Worm (Caenorhabditis elegans) whole organism, late embryonic: ENCODE results near the gene C17H11.4.
A peak's percentile ranks its signal among the peaks of the same experiment; 100 is the strongest.

Source experiments
- C08G9.2 ChIP-seq: sonication (generic microtip); optimal IDR thresholded peaks from 2 replicates; lab custom pipeline; 2016; ENCODE audit warnings: mild to moderate bottlenecking, missing genetic modification characterization, moderate library complexity, missing compliant biosample characterization
- ceh-2 ChIP-seq: sonication (generic microtip); optimal IDR thresholded peaks from 2 replicates; lab custom pipeline; 2016; ENCODE audit warnings: missing genotype, missing genetic modification characterization, missing compliant biosample characterization
- che-1 ChIP-seq: sonication (generic microtip); optimal IDR thresholded peaks from 2 replicates; lab custom pipeline; 2016; ENCODE audit warnings: mild to moderate bottlenecking, missing genetic modification characterization, missing compliant biosample characterization
- hlh-30 ChIP-seq: sonication (generic microtip); optimal IDR thresholded peaks from 2 replicates; lab custom pipeline; 2017; ENCODE audit warnings: antibody characterized with exemption, missing genetic modification characterization, missing compliant biosample characterization; ENCODE audit not compliant: insufficient read depth
- nfya-1 ChIP-seq: sonication (generic microtip); optimal IDR thresholded peaks from 2 replicates; lab custom pipeline; 2017; ENCODE audit warnings: missing genetic modification characterization, mild to moderate bottlenecking, missing compliant biosample characterization, antibody characterized with exemption, moderate library complexity
- pqm-1 ChIP-seq: sonication (generic microtip); optimal IDR thresholded peaks from 2 replicates; lab custom pipeline; 2016; ENCODE audit warnings: missing genetic modification characterization, missing compliant biosample characterization
- sdc-2 ChIP-seq: sonication (generic microtip); optimal IDR thresholded peaks from 2 replicates; lab custom pipeline; 2016; ENCODE audit warnings: missing genotype, missing genetic modification characterization, missing compliant biosample characterization
- tbx-2 ChIP-seq: sonication (generic microtip); optimal IDR thresholded peaks from 2 replicates; lab custom pipeline; 2016; ENCODE audit warnings: missing genetic modification characterization, missing compliant biosample characterization
- ttx-3 ChIP-seq: sonication (generic microtip); optimal IDR thresholded peaks from 2 replicates; lab custom pipeline; 2016; ENCODE audit warnings: missing genetic modification reagents, missing genetic modification characterization, missing compliant biosample characterization
- zip-5 ChIP-seq: sonication (generic microtip); optimal IDR thresholded peaks from 2 replicates; lab custom pipeline; 2016; ENCODE audit warnings: missing genetic modification characterization, missing compliant biosample characterization

DNA sequence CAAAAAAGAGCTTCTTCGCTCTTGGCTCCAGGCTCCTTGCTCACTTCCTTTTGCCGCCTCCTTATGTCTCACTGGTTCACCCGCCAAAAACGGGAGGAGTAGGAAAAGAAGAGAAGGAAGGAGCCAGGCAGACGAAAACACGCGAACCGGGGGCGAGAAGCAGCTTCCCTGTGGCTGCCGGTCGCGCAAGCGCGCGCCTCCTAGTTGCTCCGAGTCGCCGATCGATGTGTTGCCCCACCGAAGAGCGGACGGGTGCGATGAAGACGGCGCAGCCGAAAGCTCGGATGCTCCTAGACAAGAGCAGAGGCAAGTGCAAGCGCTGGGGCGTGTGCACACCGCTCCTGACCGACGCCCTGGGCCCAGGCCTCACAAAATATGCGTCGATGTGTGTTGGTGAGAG, 17.9 kb downstream of the C17H11.4 start:
- peak; percentile 65 for TF ChIP-seq sdc-2 (tag; lab: Kevin White, UChicago)
- TF ChIP-seq hlh-30 (tag; lab: Kevin White, UChicago) = no peak
- TF ChIP-seq ttx-3 (tag; lab: Kevin White, UChicago) = no peak
- peak; percentile 33 for TF ChIP-seq C08G9.2 (tag; lab: Kevin White, UChicago)
- no peak for TF ChIP-seq ceh-2
- no peak for TF ChIP-seq che-1
- no peak for TF ChIP-seq pqm-1 (tag; lab: Kevin White, UChicago)
- TF ChIP-seq tbx-2 (tag; lab: Kevin White, UChicago) = peak; percentile 62
- TF ChIP-seq nfya-1 (tag; lab: Kevin White, UChicago) = no peak
- TF ChIP-seq zip-5 (tag; lab: Kevin White, UChicago) = no peak
